Worm (Caenorhabditis elegans): ENCODE measurements around the gene acbp-7.

DNA sequence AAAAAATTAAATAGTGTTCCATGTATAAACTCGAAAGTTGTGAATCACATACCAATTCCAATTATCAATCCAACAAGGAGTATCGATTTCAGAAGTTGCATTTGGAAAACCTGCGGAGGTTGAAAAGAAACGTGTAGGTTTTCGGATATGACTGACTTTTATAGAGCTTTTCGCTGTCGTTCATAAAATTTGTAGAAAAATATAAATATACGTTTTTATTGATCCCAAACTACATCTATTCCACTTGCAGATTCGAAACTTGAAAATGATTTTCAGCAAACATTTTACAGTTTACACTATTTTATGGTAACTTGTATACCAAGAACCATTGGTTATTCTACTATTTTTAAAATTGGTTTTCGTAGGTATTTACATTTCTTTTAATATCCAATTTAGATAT lies 4.6 kb downstream of the acbp-7 start, which contains the start of gene clec-156:
- no peak for TF ChIP-seq unc-39 (tag; optimal IDR thresholded peaks at IDR 0.05)
- TF ChIP-seq nhr-23 (tag; optimal IDR thresholded peaks at IDR 0.05) = no peak
- TF ChIP-seq nhr-237 (tag; optimal IDR thresholded peaks at IDR 0.05) = no peak
- TF ChIP-seq ceh-28 (tag; optimal IDR thresholded peaks at IDR 0.05) = no peak
- no peak for TF ChIP-seq unc-62 (GFP tag; optimal IDR thresholded peaks at IDR 0.05)
